Fruit fly (Drosophila melanogaster): Measurements from ENCODE around the gene Fbxl4.

DNA sequence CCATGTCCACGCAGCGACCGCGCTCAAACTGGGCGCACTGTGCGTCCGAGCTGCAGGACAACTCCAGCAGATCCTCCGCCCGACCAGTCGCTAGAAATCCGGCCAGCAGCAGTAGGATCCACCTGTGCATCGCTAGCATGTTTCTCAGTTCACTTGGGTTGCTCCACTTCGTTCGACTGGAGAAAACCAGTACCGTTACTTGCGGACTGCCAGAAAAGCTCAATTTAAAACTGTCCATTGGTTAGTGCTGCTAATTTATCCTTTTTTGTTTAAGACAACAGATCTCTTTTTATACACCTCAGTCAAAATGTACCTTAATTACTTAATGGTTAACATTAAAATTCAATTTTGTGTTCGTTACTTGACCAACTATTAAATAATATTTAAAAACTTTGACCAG is 12.1 kb downstream of the Fbxl4 start, which contains the start of gene CG11674:
- TF ChIP-seq CG33017 (tag; optimal IDR thresholded peaks at IDR 0.05) = no peak
- TF ChIP-seq kay (GFP tag; ENCODE audit: borderline replicate concordance) = no peak
- TF ChIP-seq tj (GFP tag; optimal IDR thresholded peaks at IDR 0.05) = no peak
- TF ChIP-seq CG11617 (GFP tag; optimal IDR thresholded peaks at IDR 0.05) = no peak
- peak; percentile 55 for TF ChIP-seq pad (GFP tag; optimal IDR thresholded peaks at IDR 0.05)
- no peak for TF ChIP-seq CG7045 (GFP tag; optimal IDR thresholded peaks at IDR 0.05)
- TF ChIP-seq CG7101 (tag; optimal IDR thresholded peaks at IDR 0.05) = no peak
- TF ChIP-seq Crg-1 (GFP tag; optimal IDR thresholded peaks at IDR 0.05) = no peak
- no peak for TF ChIP-seq CG12768 (GFP tag; optimal IDR thresholded peaks at IDR 0.05)

Measured in whole organism, adult.